Worm (Caenorhabditis elegans): ENCODE measurements around the gene ztf-9.

Gene ztf-9

ce11 chrV:9692109-9692581 lies at the start of gene ztf-9:
ztf-9 (minus strand) TSS chrV:9692159.
- peak; percentile 86 for TF ChIP-seq nhr-129 (tag; optimal IDR thresholded peaks at IDR 0.05)
- no peak for TF ChIP-seq R02D3.7 (tag; optimal IDR thresholded peaks at IDR 0.05)
- TF ChIP-seq gmeb-1 (tag; optimal IDR thresholded peaks at IDR 0.05): peak; percentile 7
- no peak for TF ChIP-seq nhr-237 (tag; optimal IDR thresholded peaks at IDR 0.05)
- TF ChIP-seq nhr-23 (tag; optimal IDR thresholded peaks at IDR 0.05): no peak
- TF ChIP-seq ZK546.5 (tag; optimal IDR thresholded peaks at IDR 0.05): no peak
- peak; percentile 23 for TF ChIP-seq egl-27 (tag; optimal IDR thresholded peaks at IDR 0.05)
- TF ChIP-seq mdl-1 (tag; optimal IDR thresholded peaks at IDR 0.05): no peak
- TF ChIP-seq blmp-1 (tag; optimal IDR thresholded peaks at IDR 0.05; ENCODE audit: insufficient read depth): peak; percentile 86
- peak; percentile 20 for TF ChIP-seq snpc-4 (tag; optimal IDR thresholded peaks at IDR 0.05)
- no peak for TF ChIP-seq lin-13 (GFP tag; optimal IDR thresholded peaks at IDR 0.05)
- TF ChIP-seq F13H6.1 (tag; optimal IDR thresholded peaks at IDR 0.05): peak; percentile 78
- no peak for TF ChIP-seq ceh-16 (tag; optimal IDR thresholded peaks at IDR 0.05)
- TF ChIP-seq sem-4 (tag; optimal IDR thresholded peaks at IDR 0.05): peak; percentile 7
- TF ChIP-seq dmd-4 (tag; optimal IDR thresholded peaks at IDR 0.05): no peak
- peak; percentile 15 for TF ChIP-seq nhr-21 (tag; optimal IDR thresholded peaks at IDR 0.05)
- TF ChIP-seq alr-1 (tag; optimal IDR thresholded peaks at IDR 0.05): no peak
- TF ChIP-seq unc-55 (GFP tag; optimal IDR thresholded peaks at IDR 0.05): peak; percentile 67
- no peak for TF ChIP-seq elt-1 (tag; optimal IDR thresholded peaks at IDR 0.05)
- TF ChIP-seq nhr-6 (tag; optimal IDR thresholded peaks at IDR 0.05): no peak
- no peak for TF ChIP-seq skn-1 (tag; optimal IDR thresholded peaks at IDR 0.05)
- no peak for TF ChIP-seq ztf-1 (GFP tag; conservative IDR thresholded peaks at IDR 0.05)
- TF ChIP-seq ztf-4 (tag; optimal IDR thresholded peaks at IDR 0.05): no peak
- TF ChIP-seq lin-11 (tag; optimal IDR thresholded peaks at IDR 0.05): no peak
- peak in 1 of 2 experiments; percentile 39 for TF ChIP-seq lsy-2 (tag; optimal IDR thresholded peaks at IDR 0.05)
- no peak for TF ChIP-seq unc-62 (GFP tag; optimal IDR thresholded peaks at IDR 0.05)
- peak; percentile 57 for TF ChIP-seq crh-2 (tag; optimal IDR thresholded peaks at IDR 0.05)
- TF ChIP-seq mab-5 (tag; optimal IDR thresholded peaks at IDR 0.05): no peak
- TF ChIP-seq peb-1 (tag; optimal IDR thresholded peaks at IDR 0.05): no peak
- peak; percentile 67 for TF ChIP-seq zag-1 (tag; optimal IDR thresholded peaks at IDR 0.05)
- peak; percentile 74 for TF ChIP-seq C34F6.9 (tag; optimal IDR thresholded peaks at IDR 0.05)
- no peak for TF ChIP-seq unc-39 (tag; optimal IDR thresholded peaks at IDR 0.05)
- TF ChIP-seq fos-1 (tag; optimal IDR thresholded peaks at IDR 0.05): peak; percentile 79
- no peak for TF ChIP-seq aly-2 (tag; optimal IDR thresholded peaks at IDR 0.05)
- TF ChIP-seq nhr-77 (tag; optimal IDR thresholded peaks at IDR 0.05): no peak

- TF ChIP-seq lin-39 (tag; optimal IDR thresholded peaks at IDR 0.05) (no peak), nhr-129 (tag; optimal IDR thresholded peaks at IDR 0.05) (peak; percentile 39), fos-1 (tag; optimal IDR thresholded peaks at IDR 0.05) (peak; percentile 83), ztf-4 (tag; optimal IDR thresholded peaks at IDR 0.05) (peak; percentile 36), sma-3 (GFP tag; optimal IDR thresholded peaks at IDR 0.05) (peak; percentile 72), aly-2 (tag; optimal IDR thresholded peaks at IDR 0.05) (no peak), egl-27 (tag; optimal IDR thresholded peaks at IDR 0.05) (no peak), nhr-25 (tag; optimal IDR thresholded peaks at IDR 0.05) (peak; percentile 81), F13H6.1 (tag; optimal IDR thresholded peaks at IDR 0.05) (no peak), gmeb-1 (tag; optimal IDR thresholded peaks at IDR 0.05) (peak; percentile 42), sem-4 (tag; optimal IDR thresholded peaks at IDR 0.05) (peak; percentile 6), nhr-6 (tag; optimal IDR thresholded peaks at IDR 0.05) (peak; percentile 3), Y55F3AM.14 (GFP tag; optimal IDR thresholded peaks at IDR 0.05) (no peak), ztf-11 (tag; optimal IDR thresholded peaks at IDR 0.05) (no peak), blmp-1 (tag; optimal IDR thresholded peaks at IDR 0.05; ENCODE audit: insufficient read depth) (peak; percentile 80), mbf-1 (tag; optimal IDR thresholded peaks at IDR 0.05) (no peak), crh-2 (tag; optimal IDR thresholded peaks at IDR 0.05) (peak; percentile 22), alr-1 (tag; optimal IDR thresholded peaks at IDR 0.05) (no peak), snpc-4 (tag; optimal IDR thresholded peaks at IDR 0.05) (no peak), sma-9 (GFP tag; optimal IDR thresholded peaks at IDR 0.05) (peak; percentile 16), sma-9 (tag; optimal IDR thresholded peaks at IDR 0.05) (no peak)
Observed at ce11 chrV:9740858-9741257, 48.9 kb upstream of the ztf-9 start, which contains the start of gene sta-2. sta-2 (plus strand) TSS chrV:9741206.

Data from whole organism, L2 larva.